Worm (Caenorhabditis elegans) whole organism, L4 larva: ENCODE measurements around the gene Y54G2A.26.
A peak's percentile ranks its signal among the peaks of the same experiment; 100 is the strongest.

Experiments
- F26F4.8 ChIP-seq: fragments of 200-800 bp; sonication (Bioruptor generic); conservative IDR thresholded peaks from 2 replicates; pipeline ENCODE4 v1.3.6; 2022; ENCODE audit warnings: missing genetic modification characterization, missing compliant biosample characterization
- T26A8.4 ChIP-seq: fragments of 200-800 bp; sonication (Bioruptor generic); IDR thresholded peaks from 2 replicates; pipeline ENCODE4 v1.3.6; 2022; ENCODE audit warnings: missing genetic modification characterization, missing compliant biosample characterization
- Y105C5A.15 ChIP-seq: fragments of 200-800 bp; sonication (Bioruptor generic); IDR thresholded peaks from 2 replicates; pipeline ENCODE4 v1.3.6; 2022; ENCODE audit warnings: missing genetic modification characterization, missing compliant biosample characterization
- Y5F2A.4 ChIP-seq: fragments of 200-800 bp; sonication (Bioruptor generic); optimal IDR thresholded peaks from 2 replicates; lab custom pipeline; 2018; ENCODE audit warnings: mild to moderate bottlenecking, missing genetic modification characterization, missing compliant biosample characterization
- Y75B8A.6 ChIP-seq: fragments of 200-800 bp; sonication (Bioruptor generic); IDR thresholded peaks from 2 replicates; pipeline ENCODE4 v1.3.6; 2022; ENCODE audit warnings: missing genetic modification reagents, missing genetic modification characterization, missing compliant biosample characterization
- aha-1 ChIP-seq: fragments of 150-350 bp; peaks from one replicate; lab custom pipeline; 2014; ENCODE audit warnings: missing biosample characterization, missing genetic modification characterization
- aly-2 ChIP-seq: sonication (generic microtip); optimal IDR thresholded peaks from 2 replicates; lab custom pipeline; 2018; ENCODE audit warnings: missing biosample characterization, missing genetic modification characterization
- ceh-20 ChIP-seq: fragments of 200-800 bp; sonication (Bioruptor generic); IDR thresholded peaks from 2 replicates; pipeline ENCODE4 v1.3.6; 2022; ENCODE audit warnings: missing genetic modification reagents, missing genetic modification characterization, missing compliant biosample characterization
- ceh-44 ChIP-seq: fragments of 200-800 bp; sonication (Bioruptor generic); IDR thresholded peaks from 2 replicates; pipeline ENCODE4 v1.3.6; 2022; ENCODE audit warnings: missing genetic modification reagents, missing genetic modification characterization, missing compliant biosample characterization
- ceh-82 ChIP-seq: sonication (generic microtip); optimal IDR thresholded peaks from 2 replicates; lab custom pipeline; 2017; ENCODE audit warnings: missing biosample characterization, missing genetic modification characterization
- daf-12 ChIP-seq: fragments of 150-350 bp; optimal IDR thresholded peaks from 2 replicates; lab custom pipeline; 2014; ENCODE audit warnings: missing biosample characterization, missing genetic modification reagents, missing genetic modification characterization
- dmd-6 ChIP-seq: fragments of 200-800 bp; sonication (Bioruptor generic); IDR thresholded peaks from 2 replicates; pipeline ENCODE4 v1.3.6; 2022; ENCODE audit warnings: missing genetic modification reagents, missing genetic modification characterization, missing compliant biosample characterization
- dmd-9 ChIP-seq: fragments of 200-800 bp; sonication (Bioruptor generic); IDR thresholded peaks from 2 replicates; pipeline ENCODE4 v1.3.6; 2022; ENCODE audit warnings: missing genetic modification reagents, missing genetic modification characterization, missing compliant biosample characterization
- duxl-1 ChIP-seq: sonication (generic microtip); optimal IDR thresholded peaks from 2 replicates; lab custom pipeline; 2016; ENCODE audit warnings: mild to moderate bottlenecking, missing genetic modification characterization, moderate library complexity, missing compliant biosample characterization; ENCODE audit not compliant: poor library complexity
- egl-27 ChIP-seq: sonication (generic microtip); optimal IDR thresholded peaks from 3 replicates; lab custom pipeline; 2017; ENCODE audit warnings: missing biosample characterization, missing genetic modification reagents, missing genetic modification characterization
- fos-1 ChIP-seq: fragments of 150-350 bp; optimal IDR thresholded peaks from 2 replicates; lab custom pipeline; 2014; ENCODE audit warnings: missing biosample characterization, missing genetic modification characterization
- gei-8 ChIP-seq: fragments of 200-800 bp; sonication (Bioruptor generic); optimal IDR thresholded peaks from 2 replicates; lab custom pipeline; 2018; ENCODE audit warnings: mild to moderate bottlenecking, missing genetic modification characterization, missing compliant biosample characterization
- hif-1 ChIP-seq, 2 experiments: sonication (generic microtip); optimal IDR thresholded peaks; 2 replicates each; lab custom pipeline; 2016 to 2017; ENCODE audit warnings: missing compliant biosample characterization in 2 of 2, missing genetic modification characterization in 2 of 2, missing genetic modification reagents in 2 of 2, missing genotype in 2 of 2, mild to moderate bottlenecking in 1 of 2
- lim-7 ChIP-seq: fragments of 200-800 bp; sonication (Bioruptor generic); IDR thresholded peaks from 2 replicates; pipeline ENCODE4 v1.3.6; 2022; ENCODE audit warnings: missing genetic modification characterization, missing compliant biosample characterization
- mdt-29 ChIP-seq: fragments of 200-800 bp; sonication (Bioruptor generic); IDR thresholded peaks from 2 replicates; pipeline ENCODE4 v1.3.6; 2022; ENCODE audit warnings: missing genetic modification reagents, missing genetic modification characterization, missing compliant biosample characterization
- mes-2 ChIP-seq: sonication (generic microtip); optimal IDR thresholded peaks from 2 replicates; lab custom pipeline; 2016; ENCODE audit warnings: missing genotype, mild to moderate bottlenecking, missing genetic modification characterization, missing compliant biosample characterization; ENCODE audit not compliant: poor library complexity, severe bottlenecking
- mxl-3 ChIP-seq: fragments of 200-800 bp; sonication (Bioruptor generic); optimal IDR thresholded peaks from 2 replicates; lab custom pipeline; 2018; ENCODE audit warnings: mild to moderate bottlenecking, missing genetic modification characterization, missing compliant biosample characterization
- nhr-237 ChIP-seq: sonication (generic microtip); optimal IDR thresholded peaks from 2 replicates; lab custom pipeline; 2017; ENCODE audit warnings: missing biosample characterization, missing genetic modification characterization
- nhr-41 ChIP-seq: fragments of 200-800 bp; sonication (Bioruptor generic); IDR thresholded peaks from 2 replicates; pipeline ENCODE4 v1.3.6; 2022; ENCODE audit warnings: missing genetic modification reagents, missing genetic modification characterization, missing compliant biosample characterization
- nhr-42 ChIP-seq: fragments of 200-800 bp; sonication (Bioruptor generic); IDR thresholded peaks from 2 replicates; pipeline ENCODE4 v1.3.6; 2022; ENCODE audit warnings: missing genetic modification characterization, missing compliant biosample characterization
- nhr-76 ChIP-seq: fragments of 150-350 bp; optimal IDR thresholded peaks from 2 replicates; lab custom pipeline; 2014; ENCODE audit warnings: missing biosample characterization, missing genetic modification characterization
- nhr-77 ChIP-seq: fragments of 150-350 bp; optimal IDR thresholded peaks from 2 replicates; lab custom pipeline; 2014; ENCODE audit warnings: missing biosample characterization, missing genetic modification characterization
- pha-4 ChIP-seq, 2 experiments: fragments of 150-350 bp in 1 of 2; fragments of 200-800 bp in 1 of 2; sonication (Bioruptor generic) in 1 of 2; IDR thresholded peaks in 1 of 2; optimal IDR thresholded peaks in 1 of 2; 2 replicates each; pipeline versions ENCODE4 v1.3.6 to Lab custom; 2014 to 2022; ENCODE audit warnings: missing genetic modification characterization in 2 of 2, missing genetic modification reagents in 2 of 2, missing biosample characterization in 1 of 2, missing compliant biosample characterization in 1 of 2
- php-3 ChIP-seq: fragments of 200-800 bp; sonication (Bioruptor generic); IDR thresholded peaks from 2 replicates; pipeline ENCODE4 v1.3.6; 2022; ENCODE audit warnings: missing genetic modification reagents, missing genetic modification characterization, missing compliant biosample characterization
- saeg-2 ChIP-seq: fragments of 200-800 bp; sonication (Bioruptor generic); IDR thresholded peaks from 2 replicates; pipeline ENCODE4 v1.3.6; 2022; ENCODE audit warnings: missing genetic modification reagents, missing genetic modification characterization, missing compliant biosample characterization
- set-16 ChIP-seq: fragments of 200-800 bp; sonication (Bioruptor generic); IDR thresholded peaks from 2 replicates; pipeline ENCODE4 v1.3.6; 2022; ENCODE audit warnings: missing genetic modification reagents, missing genetic modification characterization, missing compliant biosample characterization
- unc-130 ChIP-seq: sonication (generic microtip); optimal IDR thresholded peaks from 2 replicates; lab custom pipeline; 2016; ENCODE audit warnings: missing genetic modification reagents, missing genetic modification characterization, missing compliant biosample characterization
- unc-62 ChIP-seq, 3 experiments: fragments of 150-350 bp in 1 of 3; sonication (generic microtip); optimal IDR thresholded peaks in 2 of 3; peaks in 1 of 3; 1 replicate in 1 of 3; 2 replicates in 2 of 3; lab custom pipeline; 2014 to 2017; ENCODE audit warnings: missing biosample characterization in 3 of 3, missing genetic modification characterization in 3 of 3, missing genetic modification reagents in 3 of 3, missing genotype in 1 of 3
- zfp-2 ChIP-seq: sonication (generic microtip); optimal IDR thresholded peaks from 2 replicates; lab custom pipeline; 2016; ENCODE audit warnings: mild to moderate bottlenecking, missing genetic modification characterization, missing compliant biosample characterization
- zip-2 ChIP-seq: fragments of 150-350 bp; optimal IDR thresholded peaks from 2 replicates; lab custom pipeline; 2014; ENCODE audit warnings: missing biosample characterization, missing genetic modification characterization
- ztf-7 ChIP-seq: fragments of 150-350 bp; optimal IDR thresholded peaks from 2 replicates; lab custom pipeline; 2014; ENCODE audit warnings: missing biosample characterization, missing genetic modification characterization

Y54G2A.26 gene

ce11 chrIV:2995372-2995771, at the start of gene Y54G2A.26:
Y54G2A.26 (minus strand) TSS chrIV:2995472.
- no peak for TF ChIP-seq hif-1 (tag; optimal IDR thresholded peaks at IDR 0.05; lab: Kevin White, UChicago)
- TF ChIP-seq saeg-2 (GFP tag; lab: Robert Waterston, UW) = no peak
- no peak for TF ChIP-seq zfp-2 (tag; lab: Kevin White, UChicago)
- TF ChIP-seq dmd-9 (GFP tag; lab: Robert Waterston, UW) = no peak
- TF ChIP-seq ceh-44 (GFP tag; lab: Robert Waterston, UW) = no peak
- TF ChIP-seq Y75B8A.6 (GFP tag; lab: Robert Waterston, UW) = no peak
- no peak for TF ChIP-seq php-3
- TF ChIP-seq aly-2 (tag; lab: Kevin White, UChicago) = no peak
- no peak for TF ChIP-seq lim-7 (GFP tag; lab: Robert Waterston, UW)
- no peak for TF ChIP-seq mxl-3 (GFP tag; lab: Kevin White, UChicago)
- no peak for TF ChIP-seq nhr-237 (tag; lab: Kevin White, UChicago)
- TF ChIP-seq daf-12 = no peak

ce11 chrIV:3044158-3044557, 48.9 kb upstream of the Y54G2A.26 start:
- no peak for TF ChIP-seq nhr-77 (tag; lab: Kevin White, UChicago)
- TF ChIP-seq php-3 = no peak
- peak; percentile 90 for TF ChIP-seq set-16
- TF ChIP-seq pha-4 (GFP tag; IDR thresholded peaks at IDR 0.05; lab: Robert Waterston, UW) = 0 out of 2 replicates have a peak, but pooled peaks have one; percentile 47
- no peak for TF ChIP-seq pha-4 (tag; optimal IDR thresholded peaks at IDR 0.05; lab: Kevin White, UChicago)
- TF ChIP-seq mdt-29 = no peak
- TF ChIP-seq ceh-20 (GFP tag; lab: Robert Waterston, UW) = no peak
- peak; percentile 46 for TF ChIP-seq aha-1 (tag; lab: Kevin White, UChicago)

ce11 chrIV:3038740-3039139, 43.5 kb upstream of the Y54G2A.26 start:
- TF ChIP-seq set-16 = peak; percentile 90
- TF ChIP-seq nhr-42 (GFP tag; lab: Robert Waterston, UW) = no peak
- no peak for TF ChIP-seq mes-2 (tag; lab: Kevin White, UChicago)
- no peak for TF ChIP-seq Y75B8A.6 (GFP tag; lab: Robert Waterston, UW)
- no peak for TF ChIP-seq egl-27 (tag; lab: Kevin White, UChicago)
- no peak for TF ChIP-seq nhr-76 (tag; lab: Kevin White, UChicago)
- no peak for TF ChIP-seq ceh-82 (tag; lab: Kevin White, UChicago)
- no peak for TF ChIP-seq fos-1 (tag; lab: Kevin White, UChicago)
- TF ChIP-seq aha-1 (tag; lab: Kevin White, UChicago) = no peak

ce11 chrIV:3037932-3038331, 42.7 kb upstream of the Y54G2A.26 start:
- TF ChIP-seq zip-2 (tag; lab: Kevin White, UChicago) (no peak), Y105C5A.15 (no peak), set-16 (peak; percentile 84)
- TF ChIP-seq, all 104 proteins: peak for 1

ce11 chrIV:3035375-3035774, 40.1 kb upstream of the Y54G2A.26 start:
- peak; percentile 69 for TF ChIP-seq set-16
- TF ChIP-seq ztf-7 (tag; lab: Kevin White, UChicago) = no peak
- no peak for TF ChIP-seq Y5F2A.4 (GFP tag; lab: Kevin White, UChicago)
- TF ChIP-seq T26A8.4 (GFP tag; lab: Robert Waterston, UW) = no peak
- no peak for TF ChIP-seq duxl-1 (tag; lab: Kevin White, UChicago)
- TF ChIP-seq gei-8 = no peak
- no peak for TF ChIP-seq unc-130
- peak in 1 of 2 experiments; percentile 79 for TF ChIP-seq unc-62 (GFP tag; optimal IDR thresholded peaks at IDR 0.05 in 1 of 2; lab: Kevin White, UChicago)
- TF ChIP-seq unc-62 (tag; optimal IDR thresholded peaks at IDR 0.05; lab: Kevin White, UChicago) = no peak
- no peak for TF ChIP-seq nhr-41 (GFP tag; lab: Robert Waterston, UW)
- no peak for TF ChIP-seq dmd-6 (GFP tag; lab: Robert Waterston, UW)
- no peak for TF ChIP-seq F26F4.8 (GFP tag; lab: Robert Waterston, UW)
- no peak for TF ChIP-seq egl-27 (tag; lab: Kevin White, UChicago)
- TF ChIP-seq Y105C5A.15 = no peak
